Fruit fly (Drosophila melanogaster): ENCODE results near the gene mIF2.

DNA sequence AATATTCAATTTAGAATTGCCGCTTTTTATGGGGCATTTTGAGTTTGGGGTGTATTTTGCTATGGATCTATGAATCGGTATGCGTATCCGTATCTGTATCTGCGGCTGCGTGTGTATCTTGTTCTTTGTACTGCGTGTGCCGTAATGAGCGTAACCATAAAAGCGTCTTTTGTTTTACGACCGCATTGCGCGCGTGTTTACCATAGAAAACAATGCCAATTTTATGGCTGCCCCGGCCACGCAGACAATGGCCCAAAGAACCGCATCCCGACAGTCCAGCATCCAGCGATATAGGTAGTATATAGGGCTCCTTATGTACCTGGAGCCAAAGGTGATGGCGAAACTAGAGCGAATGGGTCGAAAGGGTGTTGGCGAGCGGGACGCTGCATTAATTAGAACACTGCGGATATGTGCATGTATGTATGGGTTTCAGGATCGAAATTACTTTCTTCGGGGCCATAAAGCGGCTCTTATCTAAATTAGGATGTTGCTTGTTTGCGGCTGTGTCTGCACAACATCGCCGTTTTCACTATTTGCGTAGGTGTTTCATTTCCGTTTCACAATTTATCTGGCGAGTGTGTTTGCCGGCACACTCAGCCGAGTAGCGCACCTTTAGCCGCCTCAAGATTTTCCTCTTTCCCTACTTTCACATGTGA is 43.9 kb upstream of the mIF2 start:
- TF ChIP-seq Blimp-1 (GFP tag; optimal IDR thresholded peaks at IDR 0.05) (no peak), achi (GFP tag; optimal IDR thresholded peaks at IDR 0.05) (no peak), CG6854 (GFP tag; optimal IDR thresholded peaks at IDR 0.05) (no peak), esn (GFP tag; optimal IDR thresholded peaks at IDR 0.05) (no peak), Sox15 (GFP tag; optimal IDR thresholded peaks at IDR 0.05) (no peak), lz (GFP tag; optimal IDR thresholded peaks at IDR 0.05) (no peak), CG10631 (GFP tag; optimal IDR thresholded peaks at IDR 0.05) (no peak), dac (GFP tag; optimal IDR thresholded peaks at IDR 0.05) (no peak), fd85E (GFP tag; optimal IDR thresholded peaks at IDR 0.05) (no peak), CG16779 (tag; optimal IDR thresholded peaks at IDR 0.05) (no peak), CG6276 (GFP tag; optimal IDR thresholded peaks at IDR 0.05) (no peak), Hr39 (GFP tag; optimal IDR thresholded peaks at IDR 0.05) (no peak), CG1621 (tag; optimal IDR thresholded peaks at IDR 0.05) (no peak)
